Fruit fly (Drosophila melanogaster) whole organism, pupa: ENCODE data around the gene PrBP.

ENCODE experiments used
- CG12605 ChIP-seq: fragments of 200-800 bp; sonication (Bioruptor generic); IDR thresholded peaks from 2 replicates; pipeline ENCODE4 v1.3.6; 2022; ENCODE audit warnings: missing biosample characterization, missing genetic modification characterization
- CG17806 ChIP-seq: fragments of 200-800 bp; sonication (Bioruptor generic); optimal IDR thresholded peaks from 2 replicates; lab custom pipeline; 2018; ENCODE audit warnings: missing biosample characterization, mild to moderate bottlenecking, missing genetic modification characterization, moderate library complexity
- CG4496 ChIP-seq: fragments of 200-800 bp; sonication (Bioruptor generic); IDR thresholded peaks from 3 replicates; pipeline ENCODE4 v1.3.6; 2022; ENCODE audit warnings: missing biosample characterization, missing genetic modification characterization
- CG8301 ChIP-seq: fragments of 200-800 bp; sonication (Bioruptor generic); optimal IDR thresholded peaks from 2 replicates; lab custom pipeline; 2018; ENCODE audit warnings: missing biosample characterization, mild to moderate bottlenecking, missing genetic modification characterization
- D1 ChIP-seq: fragments of 200-800 bp; sonication (Bioruptor generic); optimal IDR thresholded peaks from 2 replicates; lab custom pipeline; 2018; ENCODE audit warnings: missing biosample characterization, mild to moderate bottlenecking, missing genetic modification characterization, moderate library complexity
- EcR ChIP-seq: fragments of 200-800 bp; sonication (Bioruptor generic); optimal IDR thresholded peaks from 3 replicates; lab custom pipeline; 2019; ENCODE audit warnings: missing biosample characterization, missing genetic modification characterization, mild to moderate bottlenecking, moderate library complexity, missing genetic modification reagents
- Pif1A ChIP-seq: fragments of 200-800 bp; sonication (Bioruptor generic); optimal IDR thresholded peaks from 3 replicates; lab custom pipeline; 2016; ENCODE audit warnings: missing biosample characterization, missing genetic modification characterization
- Pif1B ChIP-seq: fragments of 200-800 bp; sonication (Bioruptor generic); optimal IDR thresholded peaks from 3 replicates; lab custom pipeline; 2016; ENCODE audit warnings: missing biosample characterization, missing genetic modification characterization
- fd96Ca ChIP-seq: fragments of 200-800 bp; sonication (Bioruptor generic); IDR thresholded peaks from 3 replicates; pipeline ENCODE4 v1.3.6; 2022; ENCODE audit warnings: missing biosample characterization, missing genetic modification characterization

dm6 chr2L:8717618-8718336 lies 32.0 kb upstream of the PrBP start:
- TF ChIP-seq fd96Ca (GFP tag; lab: Robert Waterston, UW), result peak; percentile 80; the same call in 2 of the 3 replicates
- peak; percentile 78 for TF ChIP-seq Pif1B (GFP tag; lab: Kevin White, UChicago)
- peak; percentile 95 for TF ChIP-seq D1 (tag; lab: Kevin White, UChicago)
- peak; percentile 93 for TF ChIP-seq CG8301 (tag; lab: Kevin White, UChicago)
- peak; percentile 72 for TF ChIP-seq Pif1A (GFP tag; lab: Kevin White, UChicago)
- TF ChIP-seq CG4496 (GFP tag; lab: Robert Waterston, UW), result peak; percentile 77; the same call in 2 of the 3 replicates
- TF ChIP-seq CG17806, result peak; percentile 87
- peak; percentile 78 for TF ChIP-seq CG12605 (GFP tag; lab: Robert Waterston, UW)
- peak; percentile 84 for TF ChIP-seq EcR (GFP tag; lab: Kevin White, UChicago)
